Fruit fly (Drosophila melanogaster) ovary, adult (tissue): Measurements from ENCODE around the gene Cpr62Bb.

Source experiments
- CG17801 ChIP-seq: fragments of 200-800 bp; optimal IDR thresholded peaks from 2 replicates; lab custom pipeline; 2019; ENCODE audit warnings: missing biosample characterization, mild to moderate bottlenecking, missing genetic modification characterization, moderate library complexity; ENCODE audit not compliant: partially characterized antibody

Gene Cpr62Bb

dm6 chr3L:1835064-1835463 is at the start of gene Cpr62Bb:
TSS of gene Cpr62Bb (minus strand) at chr3L:1835164.
- TF ChIP-seq CG17801 (GFP tag; lab: Kevin White, UChicago) = no peak

- peak; percentile 44 for TF ChIP-seq CG17801 (GFP tag; lab: Kevin White, UChicago)
Observed at dm6 chr3L:1884652-1885051, 49.7 kb upstream of the Cpr62Bb start, which contains the start of gene Aprt. TSS of gene Aprt (minus strand) at chr3L:1885019.

- TF ChIP-seq CG17801 (GFP tag; lab: Kevin White, UChicago) = no peak
Observed at dm6 chr3L:1882868-1883554, 48.0 kb upstream of the Cpr62Bb start, which contains the start of gene CG13937. TSS of gene CG13937 (minus strand) at chr3L:1883041.

dm6 chr3L:1881919-1882318 is 47.0 kb upstream of the Cpr62Bb start:
- no peak for TF ChIP-seq CG17801 (GFP tag; lab: Kevin White, UChicago)

- no peak for TF ChIP-seq CG17801 (GFP tag; lab: Kevin White, UChicago)
Observed at dm6 chr3L:1880692-1881091, 45.7 kb upstream of the Cpr62Bb start.

dm6 chr3L:1876215-1876625 is 41.3 kb upstream of the Cpr62Bb start, which contains the start of gene dre4:
TSS of gene dre4 (minus strand) at chr3L:1876312.
- peak; percentile 42 for TF ChIP-seq CG17801 (GFP tag; lab: Kevin White, UChicago)

dm6 chr3L:1869719-1870118 is 34.8 kb upstream of the Cpr62Bb start, which contains the start of gene CG13924:
TSS of gene CG13924 (plus strand) at chr3L:1870019.
- no peak for TF ChIP-seq CG17801 (GFP tag; lab: Kevin White, UChicago)

dm6 chr3L:1868841-1869240 is 33.9 kb upstream of the Cpr62Bb start:
- TF ChIP-seq CG17801 (GFP tag; lab: Kevin White, UChicago) = no peak

- TF ChIP-seq CG17801 (GFP tag; lab: Kevin White, UChicago) = no peak
Observed at dm6 chr3L:1866021-1866811, 31.3 kb upstream of the Cpr62Bb start.

- no peak for TF ChIP-seq CG17801 (GFP tag; lab: Kevin White, UChicago)
Observed at dm6 chr3L:1865121-1865727, 30.3 kb upstream of the Cpr62Bb start, which contains the start of the genes HBS1 and CG12025. TSS of gene HBS1 (minus strand) at chr3L:1865240. TSS of gene CG12025 (plus strand) at chr3L:1865430.

- TF ChIP-seq CG17801 (GFP tag; lab: Kevin White, UChicago) = peak; percentile 30
Observed at dm6 chr3L:1861794-1862447, 27.0 kb upstream of the Cpr62Bb start, which contains the start of gene Rap1. TSS of gene Rap1 (minus strand) at chr3L:1862239.

dm6 chr3L:1861400-1861793 is 26.4 kb upstream of the Cpr62Bb start:
- no peak for TF ChIP-seq CG17801 (GFP tag; lab: Kevin White, UChicago)

dm6 chr3L:1860749-1861148 is 25.8 kb upstream of the Cpr62Bb start:
- TF ChIP-seq CG17801 (GFP tag; lab: Kevin White, UChicago) = no peak

dm6 chr3L:1859563-1859962 is 24.6 kb upstream of the Cpr62Bb start:
- peak; percentile 22 for TF ChIP-seq CG17801 (GFP tag; lab: Kevin White, UChicago)
